Worm (Caenorhabditis elegans) whole organism, L1 larva: Measurements from ENCODE around the gene C06H5.14.
"Not testable (repeated sequence)": the region's sequence is repeated elsewhere in the genome, so short reads cannot be mapped to it uniquely, and the experiment has no call there.

Experiments
- C04F5.9 ChIP-seq: sonication (generic microtip); optimal IDR thresholded peaks from 2 replicates; lab custom pipeline; 2016; ENCODE audit warnings: missing genetic modification characterization, missing compliant biosample characterization
- C16A3.4 ChIP-seq: fragments of 150-350 bp; optimal IDR thresholded peaks from 2 replicates; lab custom pipeline; 2014; ENCODE audit warnings: missing biosample characterization, missing genetic modification characterization
- alr-1 ChIP-seq: fragments of 200-800 bp; sonication (Bioruptor generic); optimal IDR thresholded peaks from 2 replicates; lab custom pipeline; 2018; ENCODE audit warnings: borderline replicate concordance, mild to moderate bottlenecking, missing genetic modification characterization, missing compliant biosample characterization
- aly-2 ChIP-seq: fragments of 150-350 bp; optimal IDR thresholded peaks from 2 replicates; lab custom pipeline; 2014; ENCODE audit warnings: missing biosample characterization, missing genetic modification characterization
- blmp-1 ChIP-seq: fragments of 150-350 bp; optimal IDR thresholded peaks from 2 replicates; lab custom pipeline; 2014; ENCODE audit warnings: missing biosample characterization, missing genetic modification characterization
- ceh-63 ChIP-seq: fragments of 200-800 bp; sonication (Bioruptor generic); optimal IDR thresholded peaks from 2 replicates; lab custom pipeline; 2018; ENCODE audit warnings: mild to moderate bottlenecking, missing genetic modification characterization, missing compliant biosample characterization
- ceh-82 ChIP-seq, 3 experiments: fragments of 150-350 bp in 1 of 3; sonication (generic microtip) in 2 of 3; optimal IDR thresholded peaks; 2 replicates each; lab custom pipeline; 2014 to 2017; ENCODE audit warnings: missing biosample characterization in 3 of 3, missing genetic modification characterization in 3 of 3
- dpl-1 ChIP-seq, 3 experiments: fragments of 150-350 bp in 2 of 3; sonication (generic microtip) in 1 of 3; optimal IDR thresholded peaks; 2 replicates each; lab custom pipeline; 2014 to 2017; ENCODE audit warnings: missing biosample characterization in 3 of 3, missing genetic modification characterization in 3 of 3, missing genetic modification reagents in 3 of 3
- dsc-1 ChIP-seq: sonication (generic microtip); optimal IDR thresholded peaks from 2 replicates; lab custom pipeline; 2016; ENCODE audit warnings: mild to moderate bottlenecking, missing genetic modification characterization, missing compliant biosample characterization
- efl-1 ChIP-seq, 4 experiments: fragments of 150-350 bp; optimal IDR thresholded peaks in 3 of 4; peaks in 1 of 4; 1 replicate in 1 of 4; 2 replicates in 3 of 4; lab custom pipeline; 2014; ENCODE audit warnings: missing biosample characterization in 2 of 4, missing genetic modification characterization in 2 of 4, missing genetic modification reagents in 2 of 4
- elt-2 ChIP-seq: sonication (generic microtip); optimal IDR thresholded peaks from 2 replicates; lab custom pipeline; 2016; ENCODE audit warnings: missing genetic modification characterization, mild to moderate bottlenecking, inconsistent platforms, missing compliant biosample characterization, missing genetic modification reagents
- elt-3 ChIP-seq, 6 experiments: fragments of 150-350 bp in 1 of 6; sonication (generic microtip); optimal IDR thresholded peaks; 2 replicates each; lab custom pipeline; 2017 to 2018; ENCODE audit warnings: missing biosample characterization in 6 of 6, missing genetic modification characterization in 6 of 6, inconsistent platforms in 1 of 6
- ets-5 ChIP-seq: fragments of 200-800 bp; sonication (Bioruptor generic); IDR thresholded peaks from 2 replicates; pipeline ENCODE4 v1.3.6; 2022; ENCODE audit warnings: missing genetic modification characterization, missing compliant biosample characterization
- fkh-4 ChIP-seq: sonication (generic microtip); optimal IDR thresholded peaks from 2 replicates; lab custom pipeline; 2016; ENCODE audit warnings: missing compliant biosample characterization, missing genetic modification characterization, borderline replicate concordance
- fkh-8 ChIP-seq: sonication (generic microtip); optimal IDR thresholded peaks from 2 replicates; lab custom pipeline; 2016; ENCODE audit warnings: mild to moderate bottlenecking, missing genetic modification characterization, missing compliant biosample characterization
- fos-1 ChIP-seq: fragments of 150-350 bp; optimal IDR thresholded peaks from 2 replicates; lab custom pipeline; 2014; ENCODE audit warnings: missing biosample characterization, missing genetic modification characterization
- grh-1 ChIP-seq: fragments of 200-800 bp; sonication (Bioruptor generic); IDR thresholded peaks from 2 replicates; pipeline ENCODE4 v1.3.6; 2022; ENCODE audit warnings: missing genetic modification reagents, missing genetic modification characterization, missing compliant biosample characterization
- hlh-17 ChIP-seq: fragments of 200-800 bp; sonication (Bioruptor generic); optimal IDR thresholded peaks from 2 replicates; lab custom pipeline; 2018; ENCODE audit warnings: missing genetic modification characterization, mild to moderate bottlenecking, missing compliant biosample characterization, moderate library complexity, borderline replicate concordance
- lin-14 ChIP-seq: fragments of 200-800 bp; sonication (Bioruptor generic); optimal IDR thresholded peaks from 2 replicates; lab custom pipeline; 2018; ENCODE audit warnings: mild to moderate bottlenecking, missing genetic modification characterization, moderate library complexity, missing compliant biosample characterization
- lin-15B ChIP-seq: fragments of 150-350 bp; sonication (generic microtip); optimal IDR thresholded peaks from 3 replicates; lab custom pipeline; 2014; ENCODE audit warnings: missing biosample characterization, missing genetic modification characterization
- lin-35 ChIP-seq, 2 experiments: fragments of 150-350 bp; optimal IDR thresholded peaks; 2 replicates each; lab custom pipeline; 2014; ENCODE audit warnings: missing biosample characterization in 2 of 2, missing genetic modification characterization in 2 of 2, missing genetic modification reagents in 2 of 2
- lsy-2 ChIP-seq, 2 experiments: fragments of 150-350 bp; optimal IDR thresholded peaks; 2 replicates each; lab custom pipeline; 2014; ENCODE audit warnings: missing biosample characterization in 2 of 2, missing genetic modification characterization in 2 of 2
- mab-9 ChIP-seq: fragments of 200-800 bp; sonication (Bioruptor generic); IDR thresholded peaks from 2 replicates; pipeline ENCODE4 v1.3.6; 2022; ENCODE audit warnings: missing genetic modification reagents, missing genetic modification characterization, missing compliant biosample characterization
- mep-1 ChIP-seq: fragments of 150-350 bp; optimal IDR thresholded peaks from 2 replicates; lab custom pipeline; 2014; ENCODE audit warnings: missing biosample characterization, missing genetic modification characterization
- nhr-12 ChIP-seq: sonication (generic microtip); optimal IDR thresholded peaks from 2 replicates; lab custom pipeline; 2017; ENCODE audit warnings: missing biosample characterization, missing genetic modification characterization
- nhr-19 ChIP-seq: fragments of 200-800 bp; sonication (Bioruptor generic); conservative IDR thresholded peaks from 2 replicates; pipeline ENCODE4 v1.3.6; 2022; ENCODE audit warnings: missing genetic modification characterization, missing compliant biosample characterization
- nhr-20 ChIP-seq: sonication (generic microtip); optimal IDR thresholded peaks from 2 replicates; lab custom pipeline; 2016; ENCODE audit warnings: mild to moderate bottlenecking, missing genetic modification characterization, missing compliant biosample characterization
- nhr-47 ChIP-seq: sonication (generic microtip); optimal IDR thresholded peaks from 2 replicates; lab custom pipeline; 2016; ENCODE audit warnings: mild to moderate bottlenecking, missing genetic modification characterization, moderate library complexity, missing compliant biosample characterization
- nhr-71 ChIP-seq: sonication (generic microtip); optimal IDR thresholded peaks from 2 replicates; lab custom pipeline; 2016; ENCODE audit warnings: mild to moderate bottlenecking, missing genetic modification characterization, moderate library complexity, missing compliant biosample characterization
- nhr-84 ChIP-seq: sonication (generic microtip); optimal IDR thresholded peaks from 2 replicates; lab custom pipeline; 2017; ENCODE audit warnings: missing biosample characterization, missing genetic modification characterization
- nhr-85 ChIP-seq: sonication (generic microtip); peaks from one replicate; lab custom pipeline; 2016; ENCODE audit warnings: missing genetic modification characterization, inconsistent platforms, missing compliant biosample characterization
- nhr-90 ChIP-seq: sonication (generic microtip); optimal IDR thresholded peaks from 2 replicates; lab custom pipeline; 2016; ENCODE audit warnings: mild to moderate bottlenecking, missing genetic modification characterization, missing compliant biosample characterization; ENCODE audit not compliant: poor library complexity
- pqm-1 ChIP-seq: sonication (generic microtip); optimal IDR thresholded peaks from 3 replicates; lab custom pipeline; 2017; ENCODE audit warnings: missing biosample characterization, missing genetic modification characterization
- skn-1 ChIP-seq: fragments of 150-350 bp; optimal IDR thresholded peaks from 2 replicates; lab custom pipeline; 2014; ENCODE audit warnings: missing biosample characterization, missing genetic modification characterization
- snu-23 ChIP-seq: sonication (generic microtip); optimal IDR thresholded peaks from 2 replicates; lab custom pipeline; 2016; ENCODE audit warnings: missing genetic modification characterization, missing compliant biosample characterization
- sptf-1 ChIP-seq: fragments of 150-350 bp; optimal IDR thresholded peaks from 2 replicates; lab custom pipeline; 2014; ENCODE audit warnings: missing biosample characterization, missing genetic modification characterization
- swsn-7 ChIP-seq: sonication (generic microtip); optimal IDR thresholded peaks from 2 replicates; lab custom pipeline; 2016; ENCODE audit warnings: missing genetic modification characterization, missing compliant biosample characterization
- tbx-2 ChIP-seq: sonication (generic microtip); optimal IDR thresholded peaks from 2 replicates; lab custom pipeline; 2016; ENCODE audit warnings: missing genetic modification characterization, missing compliant biosample characterization
- unc-130 ChIP-seq: fragments of 150-350 bp; optimal IDR thresholded peaks from 2 replicates; lab custom pipeline; 2017; ENCODE audit warnings: missing biosample characterization, missing genetic modification characterization, inconsistent platforms
- unc-62 ChIP-seq: fragments of 150-350 bp; optimal IDR thresholded peaks from 2 replicates; lab custom pipeline; 2014; ENCODE audit warnings: missing biosample characterization, missing genetic modification reagents, missing genetic modification characterization

C06H5.14 gene

ce11 chrV:17893959-17894358 lies 10.0 kb upstream of the C06H5.14 start, which contains the start of gene C06H5.11:
TSS of gene C06H5.11 (minus strand) at chrV:17894059.
- TF ChIP-seq unc-130; mab-9 (GFP tag; lab: Robert Waterston, UW); unc-62 (GFP tag; lab: Kevin White, UChicago): not testable (repeated sequence)

- TF ChIP-seq sptf-1 (tag; lab: Kevin White, UChicago); fos-1 (tag; lab: Kevin White, UChicago); nhr-84: not testable (repeated sequence)
These were observed 9.4 kb upstream of the C06H5.14 start, which contains the start of gene C06H5.12 for ce11 chrV:17894485-17894884. TSS of gene C06H5.12 (plus strand) at chrV:17894785.

ce11 chrV:17896736-17897353 lies 7.1 kb upstream of the C06H5.14 start, which contains the start of gene fbxa-156:
TSS of gene fbxa-156 (minus strand) at chrV:17896786.
- TF ChIP-seq nhr-90 (no peak), elt-2 (tag; lab: Kevin White, UChicago) (peak; percentile 25)

ce11 chrV:17897646-17898045 lies 6.3 kb upstream of the C06H5.14 start, which contains the start of gene C06H5.13:
TSS of gene C06H5.13 (minus strand) at chrV:17897746.
- TF ChIP-seq fos-1 (tag; lab: Kevin White, UChicago); ets-5; nhr-47 (tag; lab: Kevin White, UChicago): not testable (repeated sequence)

- no peak for TF ChIP-seq skn-1 (tag; lab: Kevin White, UChicago)
- TF ChIP-seq nhr-12 (tag; lab: Kevin White, UChicago) = no peak
- TF ChIP-seq aly-2 = no peak
- TF ChIP-seq dsc-1 = no peak
- TF ChIP-seq fkh-4 (tag; lab: Kevin White, UChicago) = no peak
- no peak for TF ChIP-seq ceh-63 (GFP tag; lab: Kevin White, UChicago)
- no peak for TF ChIP-seq snu-23 (GFP tag; lab: Kevin White, UChicago)
- no peak for TF ChIP-seq nhr-84
- TF ChIP-seq pqm-1 (tag; lab: Kevin White, UChicago) = no peak
- no peak for TF ChIP-seq grh-1 (GFP tag; lab: Robert Waterston, UW)
- no peak for TF ChIP-seq elt-3 (tag; optimal IDR thresholded peaks at IDR 0.05; lab: Kevin White, UChicago)
- no peak for TF ChIP-seq tbx-2 (tag; lab: Kevin White, UChicago)
- TF ChIP-seq fkh-8 (tag; lab: Kevin White, UChicago) = no peak
- TF ChIP-seq lin-15B (tag; lab: Kevin White, UChicago) = no peak
- TF ChIP-seq C04F5.9 = no peak
- TF ChIP-seq swsn-7 = no peak
- TF ChIP-seq ceh-82 (tag; optimal IDR thresholded peaks at IDR 0.05; lab: Kevin White, UChicago) = no peak
- no peak for TF ChIP-seq sptf-1 (tag; lab: Kevin White, UChicago)
- no peak for TF ChIP-seq lsy-2 (tag; optimal IDR thresholded peaks at IDR 0.05; lab: Kevin White, UChicago)
- TF ChIP-seq elt-2 (tag; lab: Kevin White, UChicago) = no peak
These were observed 4.4 kb upstream of the C06H5.14 start, which contains the start of gene fbxa-157 for ce11 chrV:17899503-17899902. TSS of gene fbxa-157 (plus strand) at chrV:17899803.

- TF ChIP-seq hlh-17 (GFP tag; lab: Kevin White, UChicago) = no peak
- TF ChIP-seq lin-35 (GFP tag; optimal IDR thresholded peaks at IDR 0.05; lab: Kevin White, UChicago) = peak in 1 of 2 experiments; percentile 49
- peak in 1 of 2 experiments; percentile 18 for TF ChIP-seq lsy-2 (tag; optimal IDR thresholded peaks at IDR 0.05; lab: Kevin White, UChicago)
- TF ChIP-seq alr-1 (tag; lab: Kevin White, UChicago) = no peak
- TF ChIP-seq elt-3 (tag; optimal IDR thresholded peaks at IDR 0.05; lab: Kevin White, UChicago) = peak in 1 of 6 experiments; percentile 52
- no peak for TF ChIP-seq nhr-12 (tag; lab: Kevin White, UChicago)
- peak; percentile 12 for TF ChIP-seq nhr-71 (tag; lab: Kevin White, UChicago)
- TF ChIP-seq lin-14 = peak; percentile 72
- no peak for TF ChIP-seq grh-1 (GFP tag; lab: Robert Waterston, UW)
- peak; percentile 31 for TF ChIP-seq C16A3.4 (tag; lab: Kevin White, UChicago)
- TF ChIP-seq snu-23 (GFP tag; lab: Kevin White, UChicago) = peak; percentile 43
- TF ChIP-seq efl-1 (optimal IDR thresholded peaks at IDR 0.05; lab: Kevin White, UChicago) = no peak
- peak in 1 of 2 experiments; percentile 86 for TF ChIP-seq efl-1 (GFP tag; optimal IDR thresholded peaks at IDR 0.05 in 1 of 2; lab: Kevin White, UChicago)
- peak; percentile 19 for TF ChIP-seq mep-1 (tag; lab: Kevin White, UChicago)
- peak; percentile 7; the same call in 1 of the 2 replicates for TF ChIP-seq nhr-19 (GFP tag; lab: Robert Waterston, UW)
- peak in 1 of 3 experiments; percentile 2 for TF ChIP-seq dpl-1 (GFP tag; optimal IDR thresholded peaks at IDR 0.05; lab: Kevin White, UChicago)
- peak; percentile 38 for TF ChIP-seq nhr-20
- TF ChIP-seq nhr-85 (tag; lab: Kevin White, UChicago) = peak; percentile 84
- TF ChIP-seq unc-62 (GFP tag; lab: Kevin White, UChicago) = no peak
- TF ChIP-seq blmp-1 (tag; lab: Kevin White, UChicago) = peak; percentile 97
These were observed 1.8 kb downstream of the C06H5.14 start for ce11 chrV:17905765-17906164.
